Worm (Caenorhabditis elegans) whole organism, young adult: ENCODE results near the gene best-23.

Experiments
- B0261.1 ChIP-seq: sonication (generic microtip); optimal IDR thresholded peaks from 2 replicates; lab custom pipeline; 2016; ENCODE audit warnings: mild to moderate bottlenecking, missing genetic modification characterization, moderate library complexity, missing compliant biosample characterization
- B0336.3 ChIP-seq: fragments of 200-800 bp; sonication (Bioruptor generic); IDR thresholded peaks from 2 replicates; pipeline ENCODE4 v1.3.6; 2022; ENCODE audit warnings: missing genetic modification characterization, missing compliant biosample characterization
- F22D6.2 ChIP-seq: sonication (generic microtip); optimal IDR thresholded peaks from 2 replicates; lab custom pipeline; 2016; ENCODE audit warnings: mild to moderate bottlenecking, missing genetic modification characterization, missing compliant biosample characterization
- F23B12.7 ChIP-seq: sonication (generic microtip); optimal IDR thresholded peaks from 2 replicates; lab custom pipeline; 2017; ENCODE audit warnings: missing genetic modification characterization, mild to moderate bottlenecking, missing compliant biosample characterization, antibody characterized with exemption, moderate library complexity; ENCODE audit not compliant: insufficient read depth
- F55B11.4 ChIP-seq: sonication (generic microtip); optimal IDR thresholded peaks from 2 replicates; lab custom pipeline; 2016; ENCODE audit warnings: missing compliant biosample characterization, missing genetic modification characterization, borderline replicate concordance; ENCODE audit not compliant: insufficient read depth
- F57A8.1 ChIP-seq: fragments of 200-800 bp; sonication (Bioruptor generic); optimal IDR thresholded peaks from 2 replicates; lab custom pipeline; 2018; ENCODE audit warnings: mild to moderate bottlenecking, missing genetic modification characterization, moderate library complexity, missing compliant biosample characterization
- K12H6.12 ChIP-seq: fragments of 200-800 bp; sonication (Bioruptor generic); optimal IDR thresholded peaks from 2 replicates; lab custom pipeline; 2018; ENCODE audit warnings: mild to moderate bottlenecking, missing genetic modification characterization, missing compliant biosample characterization
- T07F8.4 ChIP-seq: sonication (generic microtip); optimal IDR thresholded peaks from 2 replicates; lab custom pipeline; 2016; ENCODE audit warnings: mild to moderate bottlenecking, missing genetic modification characterization, moderate library complexity, missing compliant biosample characterization
- Y53G8AR.9 ChIP-seq: fragments of 200-800 bp; sonication (Bioruptor generic); conservative IDR thresholded peaks from 2 replicates; pipeline ENCODE4 v1.3.6; 2022; ENCODE audit warnings: missing genetic modification reagents, missing genetic modification characterization, missing compliant biosample characterization
- ZK185.1 ChIP-seq: sonication (generic microtip); optimal IDR thresholded peaks from 2 replicates; lab custom pipeline; 2016; ENCODE audit warnings: mild to moderate bottlenecking, missing genetic modification characterization, missing compliant biosample characterization; ENCODE audit not compliant: poor library complexity, severe bottlenecking
- aptf-3 ChIP-seq: fragments of 200-800 bp; sonication (Bioruptor generic); IDR thresholded peaks from 2 replicates; pipeline ENCODE4 v1.3.6; 2022; ENCODE audit warnings: missing genetic modification characterization, missing compliant biosample characterization
- atf-7 ChIP-seq: sonication (generic microtip); optimal IDR thresholded peaks from 2 replicates; lab custom pipeline; 2017; ENCODE audit warnings: mild to moderate bottlenecking, missing genetic modification characterization, missing compliant biosample characterization
- athp-1 ChIP-seq: sonication (generic microtip); optimal IDR thresholded peaks from 2 replicates; lab custom pipeline; 2017; ENCODE audit warnings: mild to moderate bottlenecking, missing genetic modification characterization, missing compliant biosample characterization
- attf-3 ChIP-seq: fragments of 200-800 bp; sonication (Bioruptor generic); conservative IDR thresholded peaks from 2 replicates; pipeline ENCODE4 v1.3.6; 2022; ENCODE audit warnings: missing genetic modification reagents, missing genetic modification characterization, missing compliant biosample characterization
- attf-5 ChIP-seq: fragments of 200-800 bp; sonication (Bioruptor generic); optimal IDR thresholded peaks from 2 replicates; lab custom pipeline; 2018; ENCODE audit warnings: mild to moderate bottlenecking, missing genetic modification characterization, missing compliant biosample characterization
- bed-1 ChIP-seq: fragments of 200-800 bp; sonication (Bioruptor generic); IDR thresholded peaks from 2 replicates; pipeline ENCODE4 v1.3.6; 2022; ENCODE audit warnings: missing genetic modification reagents, missing genetic modification characterization, missing compliant biosample characterization
- cebp-1 ChIP-seq, 2 experiments: fragments of 200-800 bp in 1 of 2; sonication (Bioruptor generic) in 1 of 2; sonication (generic microtip) in 1 of 2; IDR thresholded peaks in 1 of 2; optimal IDR thresholded peaks in 1 of 2; 2 replicates each; pipeline versions ENCODE4 v1.3.6 to Lab custom; 2017 to 2022; ENCODE audit warnings: missing compliant biosample characterization in 2 of 2, missing genetic modification characterization in 2 of 2, mild to moderate bottlenecking in 1 of 2, missing genetic modification reagents in 1 of 2, moderate library complexity in 1 of 2
- cebp-2 ChIP-seq: fragments of 200-800 bp; sonication (Bioruptor generic); IDR thresholded peaks from 2 replicates; pipeline ENCODE4 v1.3.6; 2022; ENCODE audit warnings: missing genetic modification characterization, missing compliant biosample characterization
- ceh-100 ChIP-seq: fragments of 200-800 bp; sonication (Bioruptor generic); IDR thresholded peaks from 2 replicates; pipeline ENCODE4 v1.3.6; 2022; ENCODE audit warnings: missing genetic modification reagents, missing genetic modification characterization, missing compliant biosample characterization
- chd-7 ChIP-seq: sonication (generic microtip); optimal IDR thresholded peaks from 2 replicates; lab custom pipeline; 2016; ENCODE audit warnings: mild to moderate bottlenecking, missing genetic modification characterization, moderate library complexity, missing compliant biosample characterization
- dpff-1 ChIP-seq: sonication (generic microtip); optimal IDR thresholded peaks from 2 replicates; lab custom pipeline; 2017; ENCODE audit warnings: mild to moderate bottlenecking, missing genetic modification characterization, missing compliant biosample characterization
- dpl-1 ChIP-seq: fragments of 150-350 bp; optimal IDR thresholded peaks from 2 replicates; lab custom pipeline; 2014; ENCODE audit warnings: missing biosample characterization, missing genetic modification reagents, missing genetic modification characterization
- efl-1 ChIP-seq: fragments of 150-350 bp; optimal IDR thresholded peaks from 2 replicates; lab custom pipeline; 2014; ENCODE audit warnings: missing biosample characterization, missing genetic modification reagents, missing genetic modification characterization
- ekl-4 ChIP-seq: fragments of 200-800 bp; sonication (Bioruptor generic); IDR thresholded peaks from 2 replicates; pipeline ENCODE4 v1.3.6; 2022; ENCODE audit warnings: missing genetic modification reagents, missing genetic modification characterization, missing compliant biosample characterization
- gei-17 ChIP-seq: fragments of 200-800 bp; sonication (Bioruptor generic); optimal IDR thresholded peaks from 2 replicates; lab custom pipeline; 2018; ENCODE audit warnings: mild to moderate bottlenecking, missing genetic modification characterization, missing compliant biosample characterization
- hsf-1 ChIP-seq: fragments of 200-800 bp; sonication (Bioruptor generic); IDR thresholded peaks from 2 replicates; pipeline ENCODE4 v1.3.6; 2022; ENCODE audit warnings: missing genetic modification reagents, missing genetic modification characterization, missing compliant biosample characterization
- let-526 ChIP-seq: fragments of 200-800 bp; sonication (Bioruptor generic); IDR thresholded peaks from 2 replicates; pipeline ENCODE4 v1.3.6; 2022; ENCODE audit warnings: missing genetic modification reagents, missing genetic modification characterization, missing compliant biosample characterization
- let-607 ChIP-seq, 2 experiments: fragments of 200-800 bp in 1 of 2; sonication (Bioruptor generic) in 1 of 2; sonication (generic microtip) in 1 of 2; optimal IDR thresholded peaks; 2 replicates each; lab custom pipeline; 2016 to 2018; ENCODE audit warnings: mild to moderate bottlenecking in 2 of 2, missing compliant biosample characterization in 2 of 2, missing genetic modification characterization in 2 of 2, moderate library complexity in 2 of 2, missing genotype in 1 of 2
- lin-35 ChIP-seq, 3 experiments: fragments of 150-350 bp in 2 of 3; sonication (generic microtip) in 1 of 3; optimal IDR thresholded peaks; 2 replicates each; lab custom pipeline; 2014 to 2018; ENCODE audit warnings: missing biosample characterization in 3 of 3, missing genetic modification characterization in 3 of 3, missing genetic modification reagents in 3 of 3
- lsy-27 ChIP-seq: sonication (generic microtip); optimal IDR thresholded peaks from 2 replicates; lab custom pipeline; 2017; ENCODE audit warnings: missing genetic modification characterization, mild to moderate bottlenecking, missing compliant biosample characterization, antibody characterized with exemption, missing genotype, borderline replicate concordance; ENCODE audit not compliant: insufficient read depth
- madf-6 ChIP-seq: fragments of 200-800 bp; sonication (Bioruptor generic); IDR thresholded peaks from 2 replicates; pipeline ENCODE4 v1.3.6; 2022; ENCODE audit warnings: missing genetic modification reagents, missing genetic modification characterization, missing compliant biosample characterization
- mel-28 ChIP-seq: sonication (generic microtip); optimal IDR thresholded peaks from 2 replicates; lab custom pipeline; 2016; ENCODE audit warnings: borderline replicate concordance, mild to moderate bottlenecking, missing genetic modification characterization, missing compliant biosample characterization
- mxl-1 ChIP-seq: sonication (generic microtip); optimal IDR thresholded peaks from 2 replicates; lab custom pipeline; 2016; ENCODE audit warnings: missing genetic modification characterization, missing compliant biosample characterization
- nfya-1 ChIP-seq: sonication (generic microtip); optimal IDR thresholded peaks from 2 replicates; lab custom pipeline; 2017; ENCODE audit warnings: antibody characterized with exemption, missing compliant biosample characterization, missing genetic modification characterization, borderline replicate concordance; ENCODE audit not compliant: insufficient read depth
- nfyb-1 ChIP-seq: fragments of 200-800 bp; sonication (Bioruptor generic); IDR thresholded peaks from 2 replicates; pipeline ENCODE4 v1.3.6; 2022; ENCODE audit warnings: missing genetic modification reagents, missing genetic modification characterization, missing compliant biosample characterization
- sea-2 ChIP-seq: fragments of 200-800 bp; sonication (Bioruptor generic); IDR thresholded peaks from 2 replicates; pipeline ENCODE4 v1.3.6; 2022; ENCODE audit warnings: missing genetic modification characterization, missing compliant biosample characterization
- snpc-1.3 ChIP-seq: sonication (generic microtip); optimal IDR thresholded peaks from 2 replicates; lab custom pipeline; 2017; ENCODE audit warnings: missing genetic modification characterization, mild to moderate bottlenecking, missing compliant biosample characterization, antibody characterized with exemption, moderate library complexity, missing genotype, missing genetic modification reagents; ENCODE audit not compliant: insufficient read depth
- snpc-4 ChIP-seq, 5 experiments: fragments of 150-350 bp in 1 of 5; sonication (generic microtip) in 4 of 5; optimal IDR thresholded peaks; 2 replicates each; lab custom pipeline; 2014 to 2018; ENCODE audit warnings: missing genetic modification characterization in 5 of 5, missing biosample characterization in 3 of 5, antibody characterized with exemption in 2 of 5, mild to moderate bottlenecking in 2 of 5, missing compliant biosample characterization in 2 of 5, missing genotype in 2 of 5, moderate library complexity in 2 of 5, missing genetic modification reagents in 1 of 5
- somi-1 ChIP-seq: fragments of 200-800 bp; sonication (Bioruptor generic); optimal IDR thresholded peaks from 2 replicates; lab custom pipeline; 2018; ENCODE audit warnings: mild to moderate bottlenecking, missing genetic modification characterization, missing compliant biosample characterization
- tbx-9 ChIP-seq: sonication (generic microtip); optimal IDR thresholded peaks from 2 replicates; lab custom pipeline; 2016; ENCODE audit warnings: borderline replicate concordance, missing genetic modification characterization, inconsistent platforms, missing compliant biosample characterization
- unc-130 ChIP-seq: sonication (generic microtip); optimal IDR thresholded peaks from 2 replicates; lab custom pipeline; 2016; ENCODE audit warnings: missing genetic modification reagents, missing genetic modification characterization, missing compliant biosample characterization
- xnd-1 ChIP-seq: sonication (generic microtip); optimal IDR thresholded peaks from 2 replicates; lab custom pipeline; 2016; ENCODE audit warnings: missing genotype, missing genetic modification reagents, missing genetic modification characterization, missing compliant biosample characterization
- ztf-26 ChIP-seq: sonication (generic microtip); optimal IDR thresholded peaks from 2 replicates; lab custom pipeline; 2017; ENCODE audit warnings: missing genetic modification characterization, missing compliant biosample characterization

The best-23 gene

DNA sequence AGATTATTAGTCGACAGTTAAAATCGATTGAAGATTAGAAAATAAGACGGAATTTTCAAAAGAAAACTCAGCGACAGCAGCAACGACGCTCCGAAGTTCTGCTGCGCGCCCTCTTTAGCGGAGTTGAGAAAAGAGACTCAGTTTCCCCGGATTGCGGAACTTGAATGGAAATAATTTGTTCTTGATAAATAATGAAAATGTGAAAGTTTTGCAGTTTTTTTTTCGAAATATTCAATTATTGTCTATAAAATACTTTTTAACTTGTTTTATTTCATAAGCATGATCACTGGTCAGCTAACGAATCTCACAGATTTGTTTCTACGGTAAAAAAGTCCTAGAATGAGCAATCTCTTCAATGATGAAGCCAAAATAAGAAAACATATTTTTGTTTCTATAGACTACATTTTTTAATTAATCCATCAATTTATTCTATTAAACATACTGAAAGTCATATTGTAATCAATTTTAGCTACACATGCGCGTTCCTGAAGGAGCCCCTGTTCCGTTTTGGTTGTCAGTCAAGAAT is 49.8 kb downstream of the best-23 start, which contains the start of the genes cec-3 and T09A5.15:
Gene cec-3, minus strand, starts transcription at position 116 of the 526 bp plus-strand sequence.
Gene T09A5.15, plus strand, starts transcription at position 476 of the 526 bp plus-strand sequence.
- TF ChIP-seq lsy-27 (tag; lab: Kevin White, UChicago) (no peak), unc-130 (GFP tag; lab: Kevin White, UChicago) (no peak), attf-5 (GFP tag; lab: Kevin White, UChicago) (peak; percentile 1), B0336.3 (GFP tag; lab: Robert Waterston, UW) (no peak), efl-1 (GFP tag; lab: Kevin White, UChicago) (no peak), K12H6.12 (peak; percentile 28), attf-3 (GFP tag; lab: Robert Waterston, UW) (peak; percentile 97), snpc-4 (GFP tag; optimal IDR thresholded peaks at IDR 0.05; lab: Kevin White, UChicago) (no peak), snpc-4 (tag; optimal IDR thresholded peaks at IDR 0.05; lab: Kevin White, UChicago) (no peak), F55B11.4 (tag; lab: Kevin White, UChicago) (no peak), ceh-100 (GFP tag; lab: Robert Waterston, UW) (peak; percentile 78), atf-7 (tag; lab: Kevin White, UChicago) (no peak), athp-1 (tag; lab: Kevin White, UChicago) (no peak)

DNA sequence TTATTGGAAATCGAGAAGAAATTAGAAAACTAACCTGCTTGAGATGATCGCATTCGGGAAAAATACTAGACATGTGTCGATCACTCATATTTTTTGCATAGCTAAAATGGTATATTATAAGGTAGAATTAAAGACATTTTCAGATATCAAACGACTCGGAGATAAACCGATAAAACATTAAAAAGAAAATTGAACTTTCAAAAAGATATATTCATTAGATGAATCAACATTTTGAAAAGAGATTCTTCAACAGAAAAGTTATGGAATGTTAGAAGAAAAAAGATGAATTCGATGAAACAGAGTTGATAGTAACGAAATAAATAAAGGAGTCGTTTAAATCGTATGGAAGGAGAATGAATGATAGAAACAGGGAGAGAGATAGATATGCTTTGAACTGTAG is 51.8 kb downstream of the best-23 start, which contains the start of gene mdmh-35:
Gene mdmh-35, minus strand, starts transcription at position 101 of the 400 bp plus-strand sequence.
- TF ChIP-seq lin-35 (GFP tag; optimal IDR thresholded peaks at IDR 0.05; lab: Kevin White, UChicago) = no peak
- no peak for TF ChIP-seq cebp-2 (GFP tag; lab: Robert Waterston, UW)
- no peak for TF ChIP-seq hsf-1
- TF ChIP-seq let-607 (tag; optimal IDR thresholded peaks at IDR 0.05; lab: Kevin White, UChicago) = no peak
- TF ChIP-seq tbx-9 (tag; lab: Kevin White, UChicago) = no peak
- no peak for TF ChIP-seq ekl-4
- TF ChIP-seq dpl-1 (GFP tag; lab: Kevin White, UChicago) = no peak
- no peak for TF ChIP-seq nfya-1
- no peak for TF ChIP-seq xnd-1 (tag; lab: Kevin White, UChicago)
- TF ChIP-seq gei-17 (GFP tag; lab: Kevin White, UChicago) = no peak
- no peak for TF ChIP-seq nfyb-1 (GFP tag; lab: Robert Waterston, UW)
- TF ChIP-seq cebp-1 (GFP tag; IDR thresholded peaks at IDR 0.05; lab: Robert Waterston, UW) = no peak
- no peak for TF ChIP-seq cebp-1 (tag; optimal IDR thresholded peaks at IDR 0.05; lab: Kevin White, UChicago)
- no peak for TF ChIP-seq F57A8.1 (GFP tag; lab: Kevin White, UChicago)
- no peak for TF ChIP-seq somi-1 (GFP tag; lab: Kevin White, UChicago)
- TF ChIP-seq F22D6.2 (tag; lab: Kevin White, UChicago) = no peak
- TF ChIP-seq ZK185.1 (tag; lab: Kevin White, UChicago) = no peak
- TF ChIP-seq mxl-1 (tag; lab: Kevin White, UChicago) = no peak
- TF ChIP-seq mel-28 (tag; lab: Kevin White, UChicago) = no peak
- TF ChIP-seq Y53G8AR.9 (GFP tag; lab: Robert Waterston, UW) = no peak
- TF ChIP-seq, all 124 proteins: peak for 0

ce11 chrII:7854942-7855341 is 52.4 kb downstream of the best-23 start, which contains the start of gene mdt-10:
TSS of gene mdt-10 (minus strand) at chrII:7855042.
- TF ChIP-seq B0261.1 (tag; lab: Kevin White, UChicago) (no peak), snpc-1.3 (no peak), F23B12.7 (no peak), sea-2 (GFP tag; lab: Robert Waterston, UW) (no peak), aptf-3 (no peak), F55B11.4 (tag; lab: Kevin White, UChicago) (no peak), bed-1 (no peak), atf-7 (tag; lab: Kevin White, UChicago) (no peak), madf-6 (no peak), somi-1 (GFP tag; lab: Kevin White, UChicago) (no peak), T07F8.4 (no peak), dpff-1 (no peak), let-526 (no peak), ztf-26 (tag; lab: Kevin White, UChicago) (no peak), chd-7 (tag; lab: Kevin White, UChicago) (no peak)
